Worm (Caenorhabditis elegans): Measurements from ENCODE around the gene nhr-43.
A peak's percentile ranks its signal among the peaks of the same experiment; 100 is the strongest.

Gene nhr-43

ce11 chrIV:11854777-11855176, 44.6 kb upstream of the nhr-43 start, which contains the start of gene tag-30 (continued):
- TF ChIP-seq egl-5 (tag; optimal IDR thresholded peaks at IDR 0.05): peak; percentile 86

DNA sequence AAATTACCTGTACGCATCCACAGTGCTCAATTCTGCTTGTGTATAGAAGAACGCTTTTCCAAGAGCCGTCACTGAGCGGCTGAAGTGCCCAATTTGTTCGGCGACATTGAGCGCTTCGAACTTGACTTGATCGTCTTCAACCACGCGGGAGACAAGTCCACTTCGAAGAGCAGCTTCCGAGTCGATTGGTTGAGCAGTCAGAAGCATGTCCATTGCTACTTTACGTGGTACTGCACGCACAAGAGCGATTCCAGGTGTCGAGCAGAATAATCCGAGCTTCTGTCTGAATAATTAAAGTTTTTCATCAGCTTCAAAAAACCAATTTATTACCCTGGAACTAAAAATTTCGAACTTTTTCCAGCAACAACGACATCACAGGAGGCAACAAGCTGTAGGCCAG, 44.0 kb upstream of the nhr-43 start:
- no peak for TF ChIP-seq sea-2 (GFP tag; optimal IDR thresholded peaks at IDR 0.05)
- no peak for TF ChIP-seq ztf-4 (tag; optimal IDR thresholded peaks at IDR 0.05)
- no peak for TF ChIP-seq fkh-10 (GFP tag; optimal IDR thresholded peaks at IDR 0.05)

- TF ChIP-seq mdl-1 (tag; optimal IDR thresholded peaks at IDR 0.05) (no peak), sea-2 (GFP tag; optimal IDR thresholded peaks at IDR 0.05) (no peak), lin-15B (tag; optimal IDR thresholded peaks at IDR 0.05) (peak; percentile 20), nfya-1 (tag; optimal IDR thresholded peaks at IDR 0.05; ENCODE audit: insufficient read depth) (peak; percentile 60), fos-1 (tag; optimal IDR thresholded peaks at IDR 0.05) (no peak), unc-62 (GFP tag; optimal IDR thresholded peaks at IDR 0.05) (no peak), eor-1 (tag; optimal IDR thresholded peaks at IDR 0.05) (no peak), nhr-237 (tag; optimal IDR thresholded peaks at IDR 0.05) (no peak), ztf-11 (tag; optimal IDR thresholded peaks at IDR 0.05) (no peak), pha-4 (tag; optimal IDR thresholded peaks at IDR 0.05) (peak; percentile 56), nhr-28 (tag; optimal IDR thresholded peaks at IDR 0.05) (no peak)
Observed at ce11 chrIV:11855900-11856660, 43.3 kb upstream of the nhr-43 start, which contains the start of gene ech-2. Gene ech-2 (minus strand): TSS chrIV:11856351.

ce11 chrIV:11857159-11857565, 42.2 kb upstream of the nhr-43 start:
- TF ChIP-seq ztf-11 (tag; optimal IDR thresholded peaks at IDR 0.05) (no peak), pqm-1 (tag; optimal IDR thresholded peaks at IDR 0.05) (no peak), daf-12 (tag; optimal IDR thresholded peaks at IDR 0.05) (no peak), fkh-2 (tag; optimal IDR thresholded peaks at IDR 0.05) (no peak), jun-1 (tag; optimal IDR thresholded peaks at IDR 0.05) (peak; percentile 60), nhr-12 (tag; optimal IDR thresholded peaks at IDR 0.05) (no peak), elt-2 (tag; optimal IDR thresholded peaks at IDR 0.05) (peak; percentile 43), nhr-237 (tag; optimal IDR thresholded peaks at IDR 0.05) (no peak), nhr-43 (tag; optimal IDR thresholded peaks at IDR 0.05; ENCODE audit: poor library complexity, severe bottlenecking) (no peak), ceh-16 (tag; optimal IDR thresholded peaks at IDR 0.05) (no peak), zag-1 (tag; optimal IDR thresholded peaks at IDR 0.05) (no peak), lin-15B (tag; optimal IDR thresholded peaks at IDR 0.05) (peak; percentile 89), ama-1 (optimal IDR thresholded peaks at IDR 0.05) (peak; percentile 76), ceh-28 (tag; optimal IDR thresholded peaks at IDR 0.05) (peak; percentile 37), ztf-4 (tag; optimal IDR thresholded peaks at IDR 0.05) (no peak), pha-4 (tag; optimal IDR thresholded peaks at IDR 0.05) (peak; percentile 74), elt-3 (tag; optimal IDR thresholded peaks at IDR 0.05) (no peak), nfya-1 (tag; optimal IDR thresholded peaks at IDR 0.05; ENCODE audit: insufficient read depth) (peak; percentile 98), nhr-11 (tag; optimal IDR thresholded peaks at IDR 0.05) (peak; percentile 65), mdl-1 (tag; optimal IDR thresholded peaks at IDR 0.05) (no peak), mml-1 (tag; optimal IDR thresholded peaks at IDR 0.05) (no peak), nhr-28 (tag; optimal IDR thresholded peaks at IDR 0.05) (no peak), nhr-67 (tag; optimal IDR thresholded peaks at IDR 0.05) (no peak), tbx-2 (tag; optimal IDR thresholded peaks at IDR 0.05) (peak; percentile 29), nhr-76 (tag; optimal IDR thresholded peaks at IDR 0.05) (no peak), ceh-82 (tag; optimal IDR thresholded peaks at IDR 0.05) (no peak), aly-2 (tag; optimal IDR thresholded peaks at IDR 0.05) (no peak), eor-1 (tag; optimal IDR thresholded peaks at IDR 0.05) (no peak), hmg-11 (tag; optimal IDR thresholded peaks at IDR 0.05) (peak; percentile 75), sea-2 (GFP tag; optimal IDR thresholded peaks at IDR 0.05) (no peak), lsy-12 (tag; optimal IDR thresholded peaks at IDR 0.05) (peak; percentile 35), snpc-4 (tag; optimal IDR thresholded peaks at IDR 0.05) (peak; percentile 79), ceh-9 (tag; optimal IDR thresholded peaks at IDR 0.05) (no peak), nhr-25 (tag; optimal IDR thresholded peaks at IDR 0.05) (no peak), unc-62 (GFP tag; optimal IDR thresholded peaks at IDR 0.05) (no peak), skn-1 (tag; optimal IDR thresholded peaks at IDR 0.05) (peak; percentile 51), elt-1 (tag; optimal IDR thresholded peaks at IDR 0.05) (peak; percentile 61), fkh-10 (GFP tag; optimal IDR thresholded peaks at IDR 0.05) (peak; percentile 66), unc-39 (tag; optimal IDR thresholded peaks at IDR 0.05) (no peak), fos-1 (tag; optimal IDR thresholded peaks at IDR 0.05) (no peak), nhr-77 (tag; optimal IDR thresholded peaks at IDR 0.05) (no peak), egl-5 (tag; optimal IDR thresholded peaks at IDR 0.05) (peak; percentile 25), ZK546.5 (tag; optimal IDR thresholded peaks at IDR 0.05) (no peak), lin-39 (tag; optimal IDR thresholded peaks at IDR 0.05) (peak; percentile 77), egl-27 (tag; optimal IDR thresholded peaks at IDR 0.05) (peak; percentile 20)

All from whole organism, L3 larva.